Worm (Caenorhabditis elegans): ENCODE measurements around the gene wrt-5.

ce11 chrIV:4019836-4020235, 31.6 kb downstream of the wrt-5 start:
- TF ChIP-seq pes-1 (GFP tag; IDR thresholded peaks at IDR 0.05) (no peak), ama-1 (optimal IDR thresholded peaks at IDR 0.05) (no peak), tra-4 (tag; optimal IDR thresholded peaks at IDR 0.05) (no peak), hmbx-1 (tag; optimal IDR thresholded peaks at IDR 0.05) (no peak), sea-1 (GFP tag; conservative IDR thresholded peaks at IDR 0.05) (no peak), scrt-1 (GFP tag; IDR thresholded peaks at IDR 0.05) (no peak), B0310.2 (tag; optimal IDR thresholded peaks at IDR 0.05) (no peak), ceh-36 (tag; optimal IDR thresholded peaks at IDR 0.05) (no peak), aly-1 (tag; optimal IDR thresholded peaks at IDR 0.05) (no peak), F13C5.2 (tag; optimal IDR thresholded peaks at IDR 0.05) (peak; percentile 50), hnd-1 (tag; optimal IDR thresholded peaks at IDR 0.05) (no peak), ets-7 (tag; optimal IDR thresholded peaks at IDR 0.05) (no peak), flt-1 (GFP tag; IDR thresholded peaks at IDR 0.05) (no peak), hmg-4 (GFP tag; optimal IDR thresholded peaks at IDR 0.05) (peak; percentile 31)
